Fruit fly (Drosophila melanogaster): Measurements from ENCODE around the gene CG43965.
A peak's percentile ranks its signal among the peaks of the same experiment; 100 is the strongest.

CG43965 gene

dm6 chr3L:8749676-8750654 lies 24.4 kb upstream of the CG43965 start, which contains the start of gene CG13306 (continued):
- TF ChIP-seq CG4730 (GFP tag; IDR thresholded peaks at IDR 0.05) (0 out of 2 replicates have a peak, but pooled peaks have one; percentile 20), kah (GFP tag; optimal IDR thresholded peaks at IDR 0.05) (peak; percentile 24), hkb (optimal IDR thresholded peaks at IDR 0.05) (no peak), hkb (GFP tag; IDR thresholded peaks at IDR 0.05) (peak; percentile 39; the same call in 1 of the 2 replicates), CG2199 (GFP tag; IDR thresholded peaks at IDR 0.05) (0 out of 3 replicates have a peak, but pooled peaks have one; percentile 19), CG15269 (tag; optimal IDR thresholded peaks at IDR 0.05) (peak; percentile 28), sd (tag; optimal IDR thresholded peaks at IDR 0.05) (peak; percentile 65), PHDP (tag; optimal IDR thresholded peaks at IDR 0.05) (no peak), Rx (GFP tag; IDR thresholded peaks at IDR 0.05) (peak; percentile 34; the same call in 1 of the 2 replicates), Ptx1 (GFP tag; IDR thresholded peaks at IDR 0.05) (0 out of 2 replicates have a peak, but pooled peaks have one; percentile 27), Gug (GFP tag; IDR thresholded peaks at IDR 0.05) (0 out of 4 replicates have a peak, but pooled peaks have one; percentile 15), ap (GFP tag; IDR thresholded peaks at IDR 0.05) (no peak), tx (GFP tag; optimal IDR thresholded peaks at IDR 0.05) (no peak), Dref (GFP tag; IDR thresholded peaks at IDR 0.05) (no peak), Med (GFP tag) (peak; percentile 43), NFAT (GFP tag; IDR thresholded peaks at IDR 0.05) (peak; percentile 39; the same call in 1 of the 2 replicates), dysf (GFP tag; IDR thresholded peaks at IDR 0.05) (peak; percentile 40; the same call in 1 of the 3 replicates), CG4328 (GFP tag; optimal IDR thresholded peaks at IDR 0.05) (peak; percentile 24), Aef1 (GFP tag; IDR thresholded peaks at IDR 0.05) (0 out of 3 replicates have a peak, but pooled peaks have one; percentile 28), vvl (GFP tag; IDR thresholded peaks at IDR 0.05) (peak; percentile 21; the same call in 1 of the 2 replicates), stc (GFP tag; IDR thresholded peaks at IDR 0.05) (peak; percentile 50; the same call in 1 of the 2 replicates), ssp (GFP tag; IDR thresholded peaks at IDR 0.05) (no peak), CG16813 (GFP tag; IDR thresholded peaks at IDR 0.05; ENCODE audit: partially characterized antibody) (0 out of 3 replicates have a peak, but pooled peaks have one; percentile 28), vnd (GFP tag; IDR thresholded peaks at IDR 0.05; ENCODE audit: partially characterized antibody) (no peak), CG6689 (GFP tag; IDR thresholded peaks at IDR 0.05) (0 out of 2 replicates have a peak, but pooled peaks have one; percentile 10), CG3847 (GFP tag; IDR thresholded peaks at IDR 0.05) (0 out of 2 replicates have a peak, but pooled peaks have one; percentile 12), CG11456 (GFP tag; IDR thresholded peaks at IDR 0.05) (0 out of 3 replicates have a peak, but pooled peaks have one; percentile 18), CG2129 (GFP tag; IDR thresholded peaks at IDR 0.05; ENCODE audit: partially characterized antibody) (no peak), CG17361 (GFP tag; IDR thresholded peaks at IDR 0.05) (no peak), sens (GFP tag) (peak; percentile 50), pan (optimal IDR thresholded peaks at IDR 0.05) (no peak), pan (GFP tag; optimal IDR thresholded peaks at IDR 0.05 in 1 of 2, IDR thresholded peaks at IDR 0.05 in 1 of 2) (peak in 1 of 2 experiments; percentile 57), jing (GFP tag; optimal IDR thresholded peaks at IDR 0.05) (no peak), ken (GFP tag; IDR thresholded peaks at IDR 0.05) (0 out of 3 replicates have a peak, but pooled peaks have one; percentile 33), chinmo (GFP tag; IDR thresholded peaks at IDR 0.05; ENCODE audit: partially characterized antibody) (0 out of 4 replicates have a peak, but pooled peaks have one; percentile 43), CG7372 (GFP tag; IDR thresholded peaks at IDR 0.05) (peak; percentile 76), Pdp1 (GFP tag; optimal IDR thresholded peaks at IDR 0.05) (peak in 1 of 2 experiments; percentile 61), CG11504 (tag; optimal IDR thresholded peaks at IDR 0.05) (peak; percentile 1), slbo (GFP tag; IDR thresholded peaks at IDR 0.05) (peak; percentile 61), CG31441 (GFP tag; IDR thresholded peaks at IDR 0.05) (no peak), Mrtf (GFP tag; IDR thresholded peaks at IDR 0.05) (peak; percentile 54; the same call in 2 of the 3 replicates), ind (GFP tag; optimal IDR thresholded peaks at IDR 0.05) (no peak), otp (GFP tag; IDR thresholded peaks at IDR 0.05) (peak; percentile 56; the same call in 1 of the 3 replicates)
